Worm (Caenorhabditis elegans) whole organism, early embryonic: ENCODE measurements around the gene gst-37.

ENCODE experiments used
- B0310.2 ChIP-seq: sonication (generic microtip); optimal IDR thresholded peaks from 2 replicates; lab custom pipeline; 2016; ENCODE audit warnings: mild to moderate bottlenecking, missing genetic modification characterization, missing compliant biosample characterization
- F13C5.2 ChIP-seq: sonication (generic microtip); optimal IDR thresholded peaks from 2 replicates; lab custom pipeline; 2017; ENCODE audit warnings: mild to moderate bottlenecking, missing genetic modification characterization, inconsistent platforms, missing compliant biosample characterization
- aly-1 ChIP-seq: sonication (generic microtip); optimal IDR thresholded peaks from 2 replicates; lab custom pipeline; 2016; ENCODE audit warnings: missing genetic modification characterization, missing compliant biosample characterization
- ama-1 ChIP-seq: fragments of 150-350 bp; optimal IDR thresholded peaks from 2 replicates; lab custom pipeline; 2014
- ceh-13 ChIP-seq: fragments of 200-800 bp; sonication (Bioruptor generic); optimal IDR thresholded peaks from 2 replicates; lab custom pipeline; 2018; ENCODE audit warnings: mild to moderate bottlenecking, missing genetic modification characterization, missing compliant biosample characterization
- ceh-36 ChIP-seq: sonication (generic microtip); optimal IDR thresholded peaks from 2 replicates; lab custom pipeline; 2016; ENCODE audit warnings: missing genetic modification characterization, inconsistent platforms, missing compliant biosample characterization
- ets-7 ChIP-seq: sonication (generic microtip); optimal IDR thresholded peaks from 2 replicates; lab custom pipeline; 2016; ENCODE audit warnings: missing genotype, missing genetic modification characterization, missing compliant biosample characterization
- flt-1 ChIP-seq: fragments of 200-800 bp; sonication (Bioruptor generic); IDR thresholded peaks from 2 replicates; pipeline ENCODE4 v1.3.6; 2022; ENCODE audit warnings: missing genetic modification characterization, missing compliant biosample characterization
- hmbx-1 ChIP-seq: sonication (generic microtip); optimal IDR thresholded peaks from 2 replicates; lab custom pipeline; 2016; ENCODE audit warnings: mild to moderate bottlenecking, missing genetic modification characterization, missing compliant biosample characterization
- hmg-4 ChIP-seq: fragments of 200-800 bp; sonication (Bioruptor generic); optimal IDR thresholded peaks from 2 replicates; lab custom pipeline; 2018; ENCODE audit warnings: mild to moderate bottlenecking, missing genetic modification characterization, missing compliant biosample characterization
- hnd-1 ChIP-seq: sonication (generic microtip); optimal IDR thresholded peaks from 2 replicates; lab custom pipeline; 2016; ENCODE audit warnings: missing genetic modification characterization, missing compliant biosample characterization
- pes-1 ChIP-seq: fragments of 200-800 bp; sonication (Bioruptor generic); IDR thresholded peaks from 2 replicates; pipeline ENCODE4 v1.3.6; 2022; ENCODE audit warnings: missing genetic modification reagents, missing genetic modification characterization, missing compliant biosample characterization
- scrt-1 ChIP-seq: fragments of 200-800 bp; sonication (Bioruptor generic); IDR thresholded peaks from 2 replicates; pipeline ENCODE4 v1.3.6; 2022; ENCODE audit warnings: missing genetic modification characterization, missing compliant biosample characterization
- sea-1 ChIP-seq: fragments of 200-800 bp; sonication (Bioruptor generic); conservative IDR thresholded peaks from 2 replicates; pipeline ENCODE4 v1.3.6; 2022; ENCODE audit warnings: missing genetic modification characterization, missing compliant biosample characterization
- tbx-11 ChIP-seq: fragments of 200-800 bp; sonication (Bioruptor generic); IDR thresholded peaks from 2 replicates; pipeline ENCODE4 v1.3.6; 2022; ENCODE audit warnings: missing genetic modification characterization, missing compliant biosample characterization
- tbx-37 ChIP-seq: fragments of 200-800 bp; sonication (Bioruptor generic); conservative IDR thresholded peaks from 2 replicates; pipeline ENCODE4 v1.3.6; 2022; ENCODE audit warnings: missing genetic modification reagents, missing genetic modification characterization, missing compliant biosample characterization
- tra-4 ChIP-seq: sonication (generic microtip); optimal IDR thresholded peaks from 2 replicates; lab custom pipeline; 2017; ENCODE audit warnings: missing genetic modification characterization, missing compliant biosample characterization

Gene gst-37

ce11 chrV:1925487-1925886 is 4.1 kb downstream of the gst-37 start, which contains the start of gene T06A1.1:
Gene T06A1.1, minus strand, starts transcription at chrV:1925587.
- TF ChIP-seq ets-7 = no peak
- no peak for TF ChIP-seq flt-1 (GFP tag; lab: Robert Waterston, UW)
- no peak for TF ChIP-seq hnd-1 (tag; lab: Kevin White, UChicago)
- TF ChIP-seq aly-1 (tag; lab: Kevin White, UChicago) = no peak
- TF ChIP-seq hmbx-1 (tag; lab: Kevin White, UChicago) = no peak
- TF ChIP-seq ama-1 (lab: Kevin White, UChicago) = no peak
- no peak for TF ChIP-seq ceh-13 (GFP tag; lab: Kevin White, UChicago)

DNA sequence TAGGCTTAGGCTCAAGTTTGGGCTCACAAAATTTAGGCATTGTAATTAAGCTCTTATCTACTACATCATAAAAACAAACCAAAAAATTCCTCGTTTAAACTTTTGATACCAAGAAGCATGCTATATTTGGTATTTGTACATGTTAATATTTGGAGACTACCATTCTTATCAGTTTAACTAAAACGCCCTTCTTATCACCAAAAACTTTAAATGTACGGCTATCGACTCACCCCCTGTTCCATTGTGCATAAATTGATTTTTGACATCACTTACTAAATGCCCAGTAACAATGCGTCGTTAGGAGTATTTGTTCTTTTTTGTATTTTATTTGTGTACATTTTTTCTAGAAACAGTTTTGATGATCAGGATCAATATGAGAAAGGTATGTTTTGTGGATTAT is 5.6 kb downstream of the gst-37 start, which contains the start of gene T06A1.5:
Gene T06A1.5 (plus strand): TSS at position 209 of the 400 bp plus-strand sequence.
- no peak for TF ChIP-seq flt-1 (GFP tag; lab: Robert Waterston, UW)
- TF ChIP-seq tbx-37 (GFP tag; lab: Robert Waterston, UW) = no peak
- no peak for TF ChIP-seq sea-1
- TF ChIP-seq aly-1 (tag; lab: Kevin White, UChicago) = no peak
- TF ChIP-seq tbx-11 (GFP tag; lab: Robert Waterston, UW) = no peak
- no peak for TF ChIP-seq ceh-13 (GFP tag; lab: Kevin White, UChicago)
- no peak for TF ChIP-seq scrt-1 (GFP tag; lab: Robert Waterston, UW)
- TF ChIP-seq ets-7 = no peak
- no peak for TF ChIP-seq B0310.2 (tag; lab: Kevin White, UChicago)
- no peak for TF ChIP-seq hmg-4
- no peak for TF ChIP-seq hnd-1 (tag; lab: Kevin White, UChicago)
- no peak for TF ChIP-seq F13C5.2
- no peak for TF ChIP-seq tra-4 (tag; lab: Kevin White, UChicago)
- no peak for TF ChIP-seq ceh-36 (tag; lab: Kevin White, UChicago)
- no peak for TF ChIP-seq pes-1 (GFP tag; lab: Robert Waterston, UW)
- TF ChIP-seq ama-1 (lab: Kevin White, UChicago) = no peak
- TF ChIP-seq hmbx-1 (tag; lab: Kevin White, UChicago) = no peak

ce11 chrV:1928473-1928872 is 7.1 kb downstream of the gst-37 start:
- TF ChIP-seq ama-1 (lab: Kevin White, UChicago) (no peak), tbx-11 (GFP tag; lab: Robert Waterston, UW) (no peak), hmbx-1 (tag; lab: Kevin White, UChicago) (no peak), flt-1 (GFP tag; lab: Robert Waterston, UW) (no peak), F13C5.2 (no peak), ets-7 (no peak), hnd-1 (tag; lab: Kevin White, UChicago) (no peak), pes-1 (GFP tag; lab: Robert Waterston, UW) (no peak), tbx-37 (GFP tag; lab: Robert Waterston, UW) (no peak), B0310.2 (tag; lab: Kevin White, UChicago) (no peak), sea-1 (no peak), scrt-1 (GFP tag; lab: Robert Waterston, UW) (no peak), ceh-13 (GFP tag; lab: Kevin White, UChicago) (no peak), aly-1 (tag; lab: Kevin White, UChicago) (no peak), ceh-36 (tag; lab: Kevin White, UChicago) (no peak), hmg-4 (no peak)

DNA sequence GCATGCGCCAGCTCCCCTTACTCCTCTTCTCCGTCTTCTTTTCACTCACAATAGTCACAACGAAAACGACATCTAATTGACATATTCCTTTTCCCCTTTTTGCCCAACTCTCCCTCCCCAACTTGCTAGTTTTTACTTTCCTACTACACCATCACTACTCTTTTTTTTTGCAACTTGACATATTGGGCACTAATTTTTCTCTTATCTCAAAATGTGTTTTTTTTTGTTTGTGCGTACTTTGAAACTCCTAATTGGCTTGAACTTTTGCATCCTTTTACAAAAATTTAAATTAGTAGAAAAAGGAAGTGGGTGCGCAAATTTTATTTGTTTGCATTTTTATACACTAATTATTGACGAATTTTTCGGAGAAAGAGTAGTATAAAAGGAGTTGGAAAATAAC is 14.1 kb downstream of the gst-37 start:
- TF ChIP-seq scrt-1 (GFP tag; lab: Robert Waterston, UW) (no peak), hmg-4 (no peak), ets-7 (no peak), hmbx-1 (tag; lab: Kevin White, UChicago) (no peak), F13C5.2 (no peak), tbx-11 (GFP tag; lab: Robert Waterston, UW) (no peak), B0310.2 (tag; lab: Kevin White, UChicago) (no peak), ama-1 (lab: Kevin White, UChicago) (no peak), pes-1 (GFP tag; lab: Robert Waterston, UW) (no peak), tbx-37 (GFP tag; lab: Robert Waterston, UW) (no peak), hnd-1 (tag; lab: Kevin White, UChicago) (no peak), ceh-36 (tag; lab: Kevin White, UChicago) (no peak), tra-4 (tag; lab: Kevin White, UChicago) (no peak), sea-1 (no peak), aly-1 (tag; lab: Kevin White, UChicago) (no peak), flt-1 (GFP tag; lab: Robert Waterston, UW) (no peak)

- TF ChIP-seq sea-1 = no peak
- TF ChIP-seq pes-1 (GFP tag; lab: Robert Waterston, UW) = no peak
- no peak for TF ChIP-seq tbx-11 (GFP tag; lab: Robert Waterston, UW)
- TF ChIP-seq tbx-37 (GFP tag; lab: Robert Waterston, UW) = no peak
- TF ChIP-seq hnd-1 (tag; lab: Kevin White, UChicago) = no peak
- TF ChIP-seq ets-7 = no peak
- TF ChIP-seq B0310.2 (tag; lab: Kevin White, UChicago) = no peak
- TF ChIP-seq ceh-36 (tag; lab: Kevin White, UChicago) = no peak
Measured at ce11 chrV:1937963-1938362, 16.5 kb downstream of the gst-37 start, which contains the start of gene glb-25. Gene glb-25, plus strand, starts transcription at chrV:1938263.

DNA sequence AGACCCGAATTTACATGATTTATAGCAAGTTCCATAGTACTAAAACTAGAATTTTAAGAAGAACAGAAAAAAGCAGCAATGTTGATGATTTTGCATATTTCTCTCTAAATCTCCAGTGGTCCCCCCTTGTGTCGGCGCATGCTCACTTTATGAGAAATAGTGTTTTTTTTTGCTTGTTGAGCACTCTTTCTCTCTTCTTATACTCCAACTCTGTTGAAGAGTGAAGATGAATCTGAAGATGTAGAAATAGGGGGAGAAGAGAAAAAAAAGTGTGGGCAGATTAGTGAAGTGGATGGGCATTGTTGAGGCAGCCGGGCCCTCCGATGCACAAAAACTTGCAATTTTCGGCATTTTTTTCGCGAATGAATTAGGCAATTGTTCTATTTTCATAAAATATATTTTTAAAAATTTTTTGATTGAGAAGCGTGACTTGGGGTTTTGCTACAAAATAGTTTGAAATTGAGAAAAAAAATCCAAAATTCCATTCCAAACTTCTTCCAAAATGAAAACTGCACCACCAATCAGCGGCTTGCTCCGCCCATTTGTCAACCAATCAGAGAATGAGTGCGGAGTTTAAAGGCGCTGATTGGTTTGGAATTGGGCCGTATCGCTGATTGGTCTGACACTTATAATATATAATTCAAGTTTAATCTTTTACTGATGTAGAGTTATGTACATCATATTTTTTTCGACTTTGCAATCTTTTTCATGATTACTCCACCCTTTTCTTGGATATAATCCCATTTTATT is 19.2 kb downstream of the gst-37 start:
- TF ChIP-seq hnd-1 (tag; lab: Kevin White, UChicago) (no peak), ama-1 (lab: Kevin White, UChicago) (no peak), hmg-4 (no peak), scrt-1 (GFP tag; lab: Robert Waterston, UW) (no peak), aly-1 (tag; lab: Kevin White, UChicago) (no peak), F13C5.2 (no peak), ets-7 (no peak), pes-1 (GFP tag; lab: Robert Waterston, UW) (no peak), sea-1 (no peak), flt-1 (GFP tag; lab: Robert Waterston, UW) (no peak), B0310.2 (tag; lab: Kevin White, UChicago) (no peak), tbx-11 (GFP tag; lab: Robert Waterston, UW) (no peak), hmbx-1 (tag; lab: Kevin White, UChicago) (no peak), ceh-13 (GFP tag; lab: Kevin White, UChicago) (no peak), tra-4 (tag; lab: Kevin White, UChicago) (no peak), tbx-37 (GFP tag; lab: Robert Waterston, UW) (no peak), ceh-36 (tag; lab: Kevin White, UChicago) (no peak)
